Worm (Caenorhabditis elegans) whole organism, dauer: ENCODE results near the gene str-10.

ENCODE experiments used
- unc-62 ChIP-seq: sonication (generic microtip); optimal IDR thresholded peaks from 2 replicates; lab custom pipeline; 2017; ENCODE audit warnings: missing biosample characterization, missing genetic modification reagents, missing genetic modification characterization

Gene str-10

ce11 chrX:13082326-13082725 lies at the start of gene str-10:
TSS of gene str-10 (plus strand) at chrX:13082626.
- TF ChIP-seq unc-62 (GFP tag; lab: Kevin White, UChicago), result no peak

- TF ChIP-seq unc-62 (GFP tag; lab: Kevin White, UChicago), result no peak
Observed at ce11 chrX:13033850-13034249, 48.6 kb upstream of the str-10 start.

- TF ChIP-seq unc-62 (GFP tag; lab: Kevin White, UChicago), result no peak
Observed at ce11 chrX:13034333-13034732, 48.1 kb upstream of the str-10 start.

ce11 chrX:13038791-13039190 lies 43.6 kb upstream of the str-10 start:
- TF ChIP-seq unc-62 (GFP tag; lab: Kevin White, UChicago), result no peak

- no peak for TF ChIP-seq unc-62 (GFP tag; lab: Kevin White, UChicago)
Observed at ce11 chrX:13041830-13042229, 40.6 kb upstream of the str-10 start.

- TF ChIP-seq unc-62 (GFP tag; lab: Kevin White, UChicago), result no peak
Observed at ce11 chrX:13048258-13048657, 34.2 kb upstream of the str-10 start, which contains the start of gene C53C7.3. TSS of gene C53C7.3 (plus strand) at chrX:13048558.

- TF ChIP-seq unc-62 (GFP tag; lab: Kevin White, UChicago), result no peak
Observed at ce11 chrX:13051405-13051804, 31.0 kb upstream of the str-10 start, which contains the start of gene K03A11.1. TSS of gene K03A11.1 (plus strand) at chrX:13051705.

ce11 chrX:13055560-13055959 lies 26.9 kb upstream of the str-10 start, which contains the start of gene K03A11.6:
TSS of gene K03A11.6 (plus strand) at chrX:13055860.
- no peak for TF ChIP-seq unc-62 (GFP tag; lab: Kevin White, UChicago)

- TF ChIP-seq unc-62 (GFP tag; lab: Kevin White, UChicago), result no peak
Observed at ce11 chrX:13059984-13060383, 22.4 kb upstream of the str-10 start.

- TF ChIP-seq unc-62 (GFP tag; lab: Kevin White, UChicago), result no peak
Observed at ce11 chrX:13061366-13061765, 21.1 kb upstream of the str-10 start.

- no peak for TF ChIP-seq unc-62 (GFP tag; lab: Kevin White, UChicago)
Observed at ce11 chrX:13062934-13063585, 19.4 kb upstream of the str-10 start, which contains the start of gene K03A11.5. TSS of gene K03A11.5 (plus strand) at chrX:13063535.

- TF ChIP-seq unc-62 (GFP tag; lab: Kevin White, UChicago), result no peak
Observed at ce11 chrX:13071120-13071519, 11.3 kb upstream of the str-10 start, which contains the start of gene cpx-2. TSS of gene cpx-2 (minus strand) at chrX:13071220.

ce11 chrX:13074373-13074772 lies 8.1 kb upstream of the str-10 start, which contains the start of gene ceh-28:
TSS of gene ceh-28 (plus strand) at chrX:13074673.
- no peak for TF ChIP-seq unc-62 (GFP tag; lab: Kevin White, UChicago)

ce11 chrX:13077872-13078271 lies 4.6 kb upstream of the str-10 start, which contains the start of gene K03A11.4:
TSS of gene K03A11.4 (plus strand) at chrX:13078172.
- no peak for TF ChIP-seq unc-62 (GFP tag; lab: Kevin White, UChicago)

- no peak for TF ChIP-seq unc-62 (GFP tag; lab: Kevin White, UChicago)
Observed at ce11 chrX:13084273-13084672, 1.8 kb downstream of the str-10 start, which contains the start of gene R03G8.1. TSS of gene R03G8.1 (plus strand) at chrX:13084573.

ce11 chrX:13088539-13088938 lies 6.1 kb downstream of the str-10 start:
- TF ChIP-seq unc-62 (GFP tag; lab: Kevin White, UChicago), result no peak

- TF ChIP-seq unc-62 (GFP tag; lab: Kevin White, UChicago), result no peak
Observed at ce11 chrX:13090665-13091064, 8.2 kb downstream of the str-10 start, which contains the start of gene R03G8.3. TSS of gene R03G8.3 (plus strand) at chrX:13090965.
